Worm (Caenorhabditis elegans): ENCODE data around the gene T24A6.16.

T24A6.16 gene

ce11 chrV:3585011-3585410 is 22.3 kb upstream of the T24A6.16 start:
- TF ChIP-seq daf-16 (GFP tag; optimal IDR thresholded peaks at IDR 0.05) (no peak), daf-16 (tag; optimal IDR thresholded peaks at IDR 0.05) (peak; percentile 42), Y48G9A.11 (GFP tag; IDR thresholded peaks at IDR 0.05) (peak; percentile 78), arid-1 (GFP tag; conservative IDR thresholded peaks at IDR 0.05) (peak; percentile 51; the same call in 1 of the 2 replicates), rbr-2 (tag; optimal IDR thresholded peaks at IDR 0.05) (no peak), dmd-9 (GFP tag; IDR thresholded peaks at IDR 0.05) (no peak), aha-1 (tag) (peak; percentile 30), T20F7.1 (GFP tag; optimal IDR thresholded peaks at IDR 0.05) (no peak), F49E8.2 (tag; optimal IDR thresholded peaks at IDR 0.05; ENCODE audit: borderline replicate concordance) (peak; percentile 88), madf-5 (GFP tag; IDR thresholded peaks at IDR 0.05) (no peak), vab-7 (GFP tag; IDR thresholded peaks at IDR 0.05) (0 out of 2 replicates have a peak, but pooled peaks have one; percentile 14), ctbp-1 (GFP tag; IDR thresholded peaks at IDR 0.05) (peak; percentile 13; the same call in 1 of the 2 replicates), lin-39 (tag; optimal IDR thresholded peaks at IDR 0.05) (no peak), mxl-2 (GFP tag; conservative IDR thresholded peaks at IDR 0.05) (no peak), ama-1 (optimal IDR thresholded peaks at IDR 0.05) (peak; percentile 87), ceh-82 (tag; optimal IDR thresholded peaks at IDR 0.05) (no peak), ceh-20 (GFP tag; IDR thresholded peaks at IDR 0.05) (no peak), ZK337.2 (GFP tag; IDR thresholded peaks at IDR 0.05) (0 out of 2 replicates have a peak, but pooled peaks have one; percentile 14), R02D3.7 (tag; optimal IDR thresholded peaks at IDR 0.05) (no peak), mes-2 (tag; optimal IDR thresholded peaks at IDR 0.05; ENCODE audit: poor library complexity, severe bottlenecking) (no peak), zip-2 (tag; optimal IDR thresholded peaks at IDR 0.05) (no peak), php-3 (GFP tag; IDR thresholded peaks at IDR 0.05) (no peak), snpc-1.2 (GFP tag; IDR thresholded peaks at IDR 0.05) (peak; percentile 74), F26F4.8 (GFP tag; conservative IDR thresholded peaks at IDR 0.05) (no peak), F10B5.3 (tag; optimal IDR thresholded peaks at IDR 0.05) (no peak), ZK546.5 (tag; optimal IDR thresholded peaks at IDR 0.05) (no peak), daf-8 (GFP tag; IDR thresholded peaks at IDR 0.05) (no peak), nhr-102 (tag; optimal IDR thresholded peaks at IDR 0.05) (peak; percentile 22), lin-38 (GFP tag; IDR thresholded peaks at IDR 0.05) (peak; percentile 57), unc-130 (GFP tag; optimal IDR thresholded peaks at IDR 0.05) (peak; percentile 54), zip-11 (GFP tag; IDR thresholded peaks at IDR 0.05) (no peak), dmd-8 (GFP tag; IDR thresholded peaks at IDR 0.05) (peak; percentile 40; the same call in 1 of the 2 replicates)

ce11 chrV:3583622-3584021 is 20.9 kb upstream of the T24A6.16 start:
- TF ChIP-seq cey-2 (tag; optimal IDR thresholded peaks at IDR 0.05; ENCODE audit: borderline replicate concordance, insufficient read depth) (no peak), nhr-25 (tag; optimal IDR thresholded peaks at IDR 0.05; ENCODE audit: borderline replicate concordance, insufficient read depth) (no peak), aha-1 (tag) (peak; percentile 94), T26A8.4 (GFP tag; IDR thresholded peaks at IDR 0.05) (no peak), set-16 (GFP tag; IDR thresholded peaks at IDR 0.05) (0 out of 2 replicates have a peak, but pooled peaks have one; percentile 19), ZK337.2 (GFP tag; IDR thresholded peaks at IDR 0.05) (no peak), ztf-11 (tag; optimal IDR thresholded peaks at IDR 0.05) (no peak), madf-9 (GFP tag; conservative IDR thresholded peaks at IDR 0.05) (no peak), ces-1 (GFP tag; optimal IDR thresholded peaks at IDR 0.05) (no peak), duxl-1 (tag; optimal IDR thresholded peaks at IDR 0.05; ENCODE audit: poor library complexity) (no peak), nhr-77 (tag; optimal IDR thresholded peaks at IDR 0.05) (no peak), pha-4 (GFP tag; IDR thresholded peaks at IDR 0.05) (no peak), pha-4 (tag; optimal IDR thresholded peaks at IDR 0.05) (no peak), ceh-82 (tag; optimal IDR thresholded peaks at IDR 0.05) (no peak), lir-3 (tag; optimal IDR thresholded peaks at IDR 0.05) (no peak), daf-8 (GFP tag; IDR thresholded peaks at IDR 0.05) (no peak), tra-1 (GFP tag; IDR thresholded peaks at IDR 0.05) (no peak)

All from whole organism, L4 larva.